Worm (Caenorhabditis elegans) whole organism, young adult: ENCODE measurements around the gene F13A2.9.

Source experiments
- D2030.7 ChIP-seq: fragments of 200-800 bp; sonication (Bioruptor generic); IDR thresholded peaks from 2 replicates; pipeline ENCODE4 v1.3.6; 2022; ENCODE audit warnings: missing genetic modification reagents, missing genetic modification characterization, missing compliant biosample characterization
- F22D6.2 ChIP-seq: sonication (generic microtip); optimal IDR thresholded peaks from 2 replicates; lab custom pipeline; 2016; ENCODE audit warnings: mild to moderate bottlenecking, missing genetic modification characterization, missing compliant biosample characterization
- F33H1.4 ChIP-seq: fragments of 200-800 bp; sonication (Bioruptor generic); IDR thresholded peaks from 2 replicates; pipeline ENCODE4 v1.3.6; 2022; ENCODE audit warnings: missing genetic modification reagents, missing genetic modification characterization, missing compliant biosample characterization
- F49E8.2 ChIP-seq: sonication (generic microtip); optimal IDR thresholded peaks from 3 replicates; lab custom pipeline; 2017; ENCODE audit warnings: missing genetic modification characterization, mild to moderate bottlenecking, missing compliant biosample characterization, antibody characterized with exemption, moderate library complexity; ENCODE audit not compliant: insufficient read depth
- F52B5.7 ChIP-seq: sonication (generic microtip); optimal IDR thresholded peaks from 2 replicates; lab custom pipeline; 2016; ENCODE audit warnings: mild to moderate bottlenecking, missing genetic modification characterization, missing compliant biosample characterization
- K11D2.4 ChIP-seq: fragments of 200-800 bp; sonication (Bioruptor generic); IDR thresholded peaks from 2 replicates; pipeline ENCODE4 v1.3.6; 2022; ENCODE audit warnings: missing genetic modification reagents, missing genetic modification characterization, missing compliant biosample characterization
- K12H6.12 ChIP-seq: fragments of 200-800 bp; sonication (Bioruptor generic); optimal IDR thresholded peaks from 2 replicates; lab custom pipeline; 2018; ENCODE audit warnings: mild to moderate bottlenecking, missing genetic modification characterization, missing compliant biosample characterization
- Y53G8AR.9 ChIP-seq: fragments of 200-800 bp; sonication (Bioruptor generic); conservative IDR thresholded peaks from 2 replicates; pipeline ENCODE4 v1.3.6; 2022; ENCODE audit warnings: missing genetic modification reagents, missing genetic modification characterization, missing compliant biosample characterization
- Y56A3A.18 ChIP-seq: fragments of 200-800 bp; sonication (Bioruptor generic); IDR thresholded peaks from 2 replicates; pipeline ENCODE4 v1.3.6; 2022; ENCODE audit warnings: missing genetic modification reagents, missing genetic modification characterization, missing compliant biosample characterization
- Y67H2A.10 ChIP-seq: fragments of 200-800 bp; sonication (Bioruptor generic); conservative IDR thresholded peaks from 2 replicates; pipeline ENCODE4 v1.3.6; 2022; ENCODE audit warnings: missing genetic modification reagents, missing genetic modification characterization, missing compliant biosample characterization
- Y95B8A.8 ChIP-seq: fragments of 200-800 bp; sonication (Bioruptor generic); IDR thresholded peaks from 2 replicates; pipeline ENCODE4 v1.3.6; 2022; ENCODE audit warnings: missing genetic modification reagents, missing genetic modification characterization, missing compliant biosample characterization
- ama-1 ChIP-seq, 3 experiments: fragments of 150-350 bp in 1 of 3; sonication (generic microtip) in 2 of 3; optimal IDR thresholded peaks; 2 replicates each; lab custom pipeline; 2014 to 2018; ENCODE audit warnings: missing biosample characterization in 2 of 3, missing genetic modification characterization in 2 of 3, missing genetic modification reagents in 2 of 3
- aptf-3 ChIP-seq: fragments of 200-800 bp; sonication (Bioruptor generic); IDR thresholded peaks from 2 replicates; pipeline ENCODE4 v1.3.6; 2022; ENCODE audit warnings: missing genetic modification characterization, missing compliant biosample characterization
- atf-7 ChIP-seq: sonication (generic microtip); optimal IDR thresholded peaks from 2 replicates; lab custom pipeline; 2017; ENCODE audit warnings: mild to moderate bottlenecking, missing genetic modification characterization, missing compliant biosample characterization
- ccch-3 ChIP-seq: fragments of 200-800 bp; sonication (Bioruptor generic); optimal IDR thresholded peaks from 2 replicates; lab custom pipeline; 2018; ENCODE audit warnings: mild to moderate bottlenecking, missing genetic modification characterization, missing compliant biosample characterization
- ceh-40 ChIP-seq: fragments of 200-800 bp; sonication (Bioruptor generic); IDR thresholded peaks from 2 replicates; pipeline ENCODE4 v1.3.6; 2022; ENCODE audit warnings: missing genetic modification characterization, missing compliant biosample characterization
- dox-1 ChIP-seq: fragments of 200-800 bp; sonication (Bioruptor generic); IDR thresholded peaks from 2 replicates; pipeline ENCODE4 v1.3.6; 2022; ENCODE audit warnings: missing genetic modification reagents, missing genetic modification characterization, missing compliant biosample characterization
- dpl-1 ChIP-seq: fragments of 150-350 bp; optimal IDR thresholded peaks from 2 replicates; lab custom pipeline; 2014; ENCODE audit warnings: missing biosample characterization, missing genetic modification reagents, missing genetic modification characterization
- egl-18 ChIP-seq: fragments of 200-800 bp; sonication (Bioruptor generic); IDR thresholded peaks from 2 replicates; pipeline ENCODE4 v1.3.6; 2022; ENCODE audit warnings: missing genetic modification reagents, missing genetic modification characterization, missing compliant biosample characterization
- ekl-4 ChIP-seq: fragments of 200-800 bp; sonication (Bioruptor generic); IDR thresholded peaks from 2 replicates; pipeline ENCODE4 v1.3.6; 2022; ENCODE audit warnings: missing genetic modification reagents, missing genetic modification characterization, missing compliant biosample characterization
- him-1 ChIP-seq: sonication (generic microtip); optimal IDR thresholded peaks from 2 replicates; lab custom pipeline; 2016; ENCODE audit warnings: missing genotype, missing genetic modification reagents, missing genetic modification characterization, missing compliant biosample characterization
- hlh-12 ChIP-seq: sonication (generic microtip); optimal IDR thresholded peaks from 2 replicates; lab custom pipeline; 2016; ENCODE audit warnings: missing genetic modification characterization, missing compliant biosample characterization
- let-526 ChIP-seq: fragments of 200-800 bp; sonication (Bioruptor generic); IDR thresholded peaks from 2 replicates; pipeline ENCODE4 v1.3.6; 2022; ENCODE audit warnings: missing genetic modification reagents, missing genetic modification characterization, missing compliant biosample characterization
- let-607 ChIP-seq, 2 experiments: fragments of 200-800 bp in 1 of 2; sonication (Bioruptor generic) in 1 of 2; sonication (generic microtip) in 1 of 2; optimal IDR thresholded peaks; 2 replicates each; lab custom pipeline; 2016 to 2018; ENCODE audit warnings: mild to moderate bottlenecking in 2 of 2, missing compliant biosample characterization in 2 of 2, missing genetic modification characterization in 2 of 2, moderate library complexity in 2 of 2, missing genotype in 1 of 2
- lin-54 ChIP-seq: fragments of 200-800 bp; sonication (Bioruptor generic); optimal IDR thresholded peaks from 2 replicates; lab custom pipeline; 2018; ENCODE audit warnings: mild to moderate bottlenecking, missing genetic modification characterization, missing compliant biosample characterization
- lir-1 ChIP-seq: fragments of 200-800 bp; sonication (Bioruptor generic); conservative IDR thresholded peaks from 2 replicates; pipeline ENCODE4 v1.3.6; 2022; ENCODE audit warnings: missing genetic modification reagents, missing genetic modification characterization, missing compliant biosample characterization
- madf-8 ChIP-seq: fragments of 200-800 bp; sonication (Bioruptor generic); conservative IDR thresholded peaks from 2 replicates; pipeline ENCODE4 v1.3.6; 2022; ENCODE audit warnings: missing genetic modification reagents, missing genetic modification characterization, missing compliant biosample characterization
- nhr-80 ChIP-seq: sonication (generic microtip); optimal IDR thresholded peaks from 2 replicates; lab custom pipeline; 2016; ENCODE audit warnings: missing genetic modification characterization, missing compliant biosample characterization
- nhr-90 ChIP-seq: sonication (generic microtip); optimal IDR thresholded peaks from 2 replicates; lab custom pipeline; 2016; ENCODE audit warnings: missing genotype, mild to moderate bottlenecking, missing genetic modification characterization, missing compliant biosample characterization
- pbrm-1 ChIP-seq: fragments of 200-800 bp; sonication (Bioruptor generic); IDR thresholded peaks from 2 replicates; pipeline ENCODE4 v1.3.6; 2022; ENCODE audit warnings: missing genetic modification reagents, missing genetic modification characterization, missing compliant biosample characterization
- repo-1 ChIP-seq: sonication (generic microtip); optimal IDR thresholded peaks from 2 replicates; lab custom pipeline; 2017; ENCODE audit warnings: mild to moderate bottlenecking, missing genetic modification characterization, missing compliant biosample characterization
- sdz-38 ChIP-seq: sonication (generic microtip); optimal IDR thresholded peaks from 2 replicates; lab custom pipeline; 2016; ENCODE audit warnings: missing genotype, missing genetic modification characterization, missing compliant biosample characterization
- tlf-1 ChIP-seq: fragments of 200-800 bp; sonication (Bioruptor generic); optimal IDR thresholded peaks from 2 replicates; lab custom pipeline; 2018; ENCODE audit warnings: mild to moderate bottlenecking, missing genetic modification characterization, missing compliant biosample characterization
- zfh-2 ChIP-seq: fragments of 200-800 bp; sonication (Bioruptor generic); conservative IDR thresholded peaks from 2 replicates; pipeline ENCODE4 v1.3.6; 2022; ENCODE audit warnings: missing genetic modification reagents, missing genetic modification characterization, missing compliant biosample characterization
- zim-3 ChIP-seq: sonication (generic microtip); optimal IDR thresholded peaks from 2 replicates; lab custom pipeline; 2017; ENCODE audit warnings: mild to moderate bottlenecking, missing genetic modification characterization, moderate library complexity, missing compliant biosample characterization
- ztf-26 ChIP-seq: sonication (generic microtip); optimal IDR thresholded peaks from 2 replicates; lab custom pipeline; 2017; ENCODE audit warnings: missing genetic modification characterization, missing compliant biosample characterization
- ztf-28 ChIP-seq: fragments of 200-800 bp; sonication (Bioruptor generic); IDR thresholded peaks from 2 replicates; pipeline ENCODE4 v1.3.6; 2022; ENCODE audit warnings: missing genetic modification reagents, missing genetic modification characterization, missing compliant biosample characterization
- ztf-6 ChIP-seq: fragments of 200-800 bp; sonication (Bioruptor generic); IDR thresholded peaks from 2 replicates; pipeline ENCODE4 v1.3.6; 2022; ENCODE audit warnings: missing genetic modification reagents, missing genetic modification characterization, missing compliant biosample characterization

The F13A2.9 gene

ce11 chrV:4370515-4370914, 16.8 kb downstream of the F13A2.9 start:
- no peak for TF ChIP-seq atf-7
- peak; percentile 68 for TF ChIP-seq zfh-2 (GFP tag; lab: Robert Waterston, UW)

DNA sequence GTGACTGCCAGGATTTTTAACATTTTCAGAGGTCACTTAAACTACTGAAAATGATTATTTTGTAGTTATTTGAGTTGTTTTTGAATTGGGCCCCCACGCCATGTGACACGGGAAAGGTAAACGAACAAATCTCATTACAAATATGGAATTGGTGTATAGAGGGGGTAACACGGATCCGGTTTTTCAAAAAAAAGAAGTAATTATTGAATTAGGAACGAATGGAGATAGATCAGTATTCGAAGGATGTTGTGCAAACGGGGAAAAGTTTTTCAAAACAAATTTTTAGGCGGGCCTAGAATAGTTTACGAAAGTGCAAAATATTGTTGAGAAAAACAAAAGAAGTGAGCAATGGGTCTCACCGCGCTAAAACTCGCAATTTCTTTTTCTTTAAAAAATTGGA, 20.9 kb downstream of the F13A2.9 start, which contains the start of gene F32D1.11:
Gene F32D1.11 (minus strand): TSS at position 101 of the 400 bp plus-strand sequence.
- TF ChIP-seq ceh-40 (GFP tag; lab: Robert Waterston, UW) (no peak), Y95B8A.8 (GFP tag; lab: Robert Waterston, UW) (no peak), ztf-26 (tag; lab: Kevin White, UChicago) (no peak), dpl-1 (GFP tag; lab: Kevin White, UChicago) (no peak), ccch-3 (no peak), tlf-1 (GFP tag; lab: Kevin White, UChicago) (no peak), ztf-28 (GFP tag; lab: Robert Waterston, UW) (no peak), egl-18 (GFP tag; lab: Robert Waterston, UW) (no peak), ama-1 (optimal IDR thresholded peaks at IDR 0.05; lab: Kevin White, UChicago) (no peak), ama-1 (GFP tag; optimal IDR thresholded peaks at IDR 0.05; lab: Kevin White, UChicago) (no peak), Y56A3A.18 (GFP tag; lab: Robert Waterston, UW) (no peak), F33H1.4 (GFP tag; lab: Robert Waterston, UW) (no peak)

- no peak for TF ChIP-seq D2030.7 (GFP tag; lab: Robert Waterston, UW)
- TF ChIP-seq pbrm-1, result no peak
- TF ChIP-seq K11D2.4, result no peak
- no peak for TF ChIP-seq repo-1
- no peak for TF ChIP-seq ekl-4 (GFP tag; lab: Robert Waterston, UW)
- no peak for TF ChIP-seq ztf-28 (GFP tag; lab: Robert Waterston, UW)
- no peak for TF ChIP-seq nhr-90 (tag; lab: Kevin White, UChicago)
- no peak for TF ChIP-seq tlf-1 (GFP tag; lab: Kevin White, UChicago)
- TF ChIP-seq F22D6.2 (tag; lab: Kevin White, UChicago), result no peak
- no peak for TF ChIP-seq Y67H2A.10
- TF ChIP-seq hlh-12, result no peak
- no peak for TF ChIP-seq Y53G8AR.9 (GFP tag; lab: Robert Waterston, UW)
These were observed 22.8 kb downstream of the F13A2.9 start, which contains the start of gene grl-13 for ce11 chrV:4364517-4364916. Gene grl-13, minus strand, starts transcription at chrV:4364617.

DNA sequence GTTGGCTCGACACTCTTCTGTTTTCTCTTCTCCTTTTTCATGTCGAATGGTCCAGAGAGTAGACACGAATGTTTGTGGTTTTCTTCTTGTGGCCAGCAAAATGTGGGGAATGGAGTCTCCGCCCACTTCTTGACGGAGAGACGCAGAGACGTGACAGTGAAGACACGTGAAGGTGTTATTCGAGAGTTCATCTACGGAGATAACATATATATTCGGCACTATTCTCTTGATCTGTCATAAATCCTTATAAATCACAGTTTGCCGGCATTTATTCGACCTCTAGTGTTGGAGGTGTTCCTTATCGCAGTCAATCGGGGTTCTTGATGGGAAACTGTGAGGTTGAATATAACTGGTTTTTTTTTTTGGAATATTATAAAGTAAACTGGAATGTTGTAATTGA, 25.8 kb downstream of the F13A2.9 start, which contains the start of gene F32D1.3:
Gene F32D1.3 (minus strand): TSS at position 65 of the 400 bp plus-strand sequence.
- TF ChIP-seq sdz-38 (tag; lab: Kevin White, UChicago), result no peak
- no peak for TF ChIP-seq lir-1 (GFP tag; lab: Robert Waterston, UW)
- no peak for TF ChIP-seq tlf-1 (GFP tag; lab: Kevin White, UChicago)
- no peak for TF ChIP-seq ztf-6 (GFP tag; lab: Robert Waterston, UW)
- TF ChIP-seq him-1 (tag; lab: Kevin White, UChicago), result no peak
- no peak for TF ChIP-seq Y95B8A.8 (GFP tag; lab: Robert Waterston, UW)
- no peak for TF ChIP-seq let-526
- TF ChIP-seq ceh-40 (GFP tag; lab: Robert Waterston, UW), result no peak
- no peak for TF ChIP-seq K12H6.12 (tag; lab: Kevin White, UChicago)
- TF ChIP-seq dox-1, result no peak
- TF ChIP-seq F52B5.7, result no peak
- TF ChIP-seq lin-54 (GFP tag; lab: Kevin White, UChicago), result no peak
- no peak for TF ChIP-seq zfh-2 (GFP tag; lab: Robert Waterston, UW)
- no peak for TF ChIP-seq madf-8 (GFP tag; lab: Robert Waterston, UW)
- TF ChIP-seq, all 124 proteins: peak for 0

ce11 chrV:4360018-4360417, 27.3 kb downstream of the F13A2.9 start:
- TF ChIP-seq ccch-3, result no peak
- TF ChIP-seq zim-3 (tag; lab: Kevin White, UChicago), result no peak
- TF ChIP-seq aptf-3, result no peak
- peak in 1 of 2 experiments; percentile 62 for TF ChIP-seq let-607 (tag; optimal IDR thresholded peaks at IDR 0.05; lab: Kevin White, UChicago)
- peak; percentile 24 for TF ChIP-seq nhr-80 (tag; lab: Kevin White, UChicago)
- no peak for TF ChIP-seq F49E8.2 (tag; lab: Kevin White, UChicago)
